Worm (Caenorhabditis elegans) whole organism, midembryonic: ENCODE data around the gene citk-1.

Experiments
- T22C8.4 ChIP-seq: fragments of 200-800 bp; sonication (Bioruptor generic); IDR thresholded peaks from 2 replicates; pipeline ENCODE4 v1.3.6; 2022; ENCODE audit warnings: missing genetic modification characterization, missing compliant biosample characterization
- flt-1 ChIP-seq: fragments of 200-800 bp; sonication (Bioruptor generic); IDR thresholded peaks from 2 replicates; pipeline ENCODE4 v1.3.6; 2022; ENCODE audit warnings: missing genetic modification characterization, missing compliant biosample characterization
- med-1 ChIP-seq: sonication (generic microtip); optimal IDR thresholded peaks from 2 replicates; lab custom pipeline; 2017; ENCODE audit warnings: missing genetic modification characterization, mild to moderate bottlenecking, missing compliant biosample characterization, antibody characterized with exemption, missing genetic modification reagents; ENCODE audit not compliant: insufficient read depth
- tab-1 ChIP-seq: fragments of 200-800 bp; sonication (Bioruptor generic); IDR thresholded peaks from 2 replicates; pipeline ENCODE4 v1.3.6; 2022; ENCODE audit warnings: missing genetic modification characterization, missing compliant biosample characterization

DNA sequence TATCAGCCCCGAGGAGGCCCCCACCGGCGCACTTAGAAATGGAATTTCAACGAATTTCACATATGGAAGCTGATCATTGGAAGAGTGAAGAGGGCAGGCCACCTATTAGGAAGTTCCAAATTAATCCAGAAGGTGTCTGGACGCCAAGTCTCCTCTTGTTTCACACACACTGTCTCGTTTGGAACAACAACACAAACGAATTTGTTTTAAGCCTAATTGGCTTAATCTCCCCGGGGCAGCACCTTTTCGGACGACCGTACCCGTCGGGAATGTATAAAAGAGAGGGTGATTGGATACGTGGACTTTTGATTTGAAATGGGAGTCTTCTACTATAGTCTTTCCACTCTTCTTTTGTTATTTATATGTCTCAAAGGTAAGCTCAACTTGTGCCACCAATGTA lies 7.3 kb downstream of the citk-1 start, which contains the start of gene mltn-3:
- TF ChIP-seq T22C8.4 (GFP tag; lab: Robert Waterston, UW) (no peak), med-1 (GFP tag; lab: Kevin White, UChicago) (no peak), flt-1 (GFP tag; lab: Robert Waterston, UW) (no peak), tab-1 (no peak)
